Worm (Caenorhabditis elegans): ENCODE data around the gene dmd-4.

The dmd-4 gene

ce11 chrX:14828766-14829165 lies 32.9 kb downstream of the dmd-4 start:
- TF ChIP-seq elt-1 (tag; optimal IDR thresholded peaks at IDR 0.05; ENCODE audit: borderline replicate concordance, insufficient read depth) = no peak
- TF ChIP-seq lin-32 (GFP tag; optimal IDR thresholded peaks at IDR 0.05) = no peak
- TF ChIP-seq elt-3 (tag; optimal IDR thresholded peaks at IDR 0.05) = no peak
- no peak for TF ChIP-seq snpc-4 (tag; optimal IDR thresholded peaks at IDR 0.05)
- TF ChIP-seq hlh-1 (tag; optimal IDR thresholded peaks at IDR 0.05) = no peak
- no peak for TF ChIP-seq mls-2 (tag; optimal IDR thresholded peaks at IDR 0.05)

- TF ChIP-seq mep-1 (tag; optimal IDR thresholded peaks at IDR 0.05) (peak; percentile 43), drap-1 (GFP tag; optimal IDR thresholded peaks at IDR 0.05) (no peak), ztf-11 (tag; optimal IDR thresholded peaks at IDR 0.05) (no peak), ceh-43 (GFP tag; optimal IDR thresholded peaks at IDR 0.05) (no peak), nhr-237 (tag; optimal IDR thresholded peaks at IDR 0.05) (peak; percentile 50), nhr-12 (tag; optimal IDR thresholded peaks at IDR 0.05) (no peak), blmp-1 (tag; optimal IDR thresholded peaks at IDR 0.05) (no peak), ceh-39 (tag; optimal IDR thresholded peaks at IDR 0.05) (peak; percentile 69), ceh-83 (GFP tag; optimal IDR thresholded peaks at IDR 0.05) (no peak), mls-2 (tag; optimal IDR thresholded peaks at IDR 0.05) (no peak), mab-5 (tag; optimal IDR thresholded peaks at IDR 0.05) (no peak), snpc-4 (tag; optimal IDR thresholded peaks at IDR 0.05) (no peak), sem-2 (GFP tag; optimal IDR thresholded peaks at IDR 0.05) (no peak), pha-4 (tag; optimal IDR thresholded peaks at IDR 0.05) (no peak), lsy-2 (tag; optimal IDR thresholded peaks at IDR 0.05) (peak; percentile 10), unc-120 (tag; optimal IDR thresholded peaks at IDR 0.05; ENCODE audit: poor library complexity, severe bottlenecking) (no peak), tbx-8 (GFP tag; optimal IDR thresholded peaks at IDR 0.05) (no peak), nhr-28 (tag; optimal IDR thresholded peaks at IDR 0.05) (no peak), zip-8 (tag; optimal IDR thresholded peaks at IDR 0.05) (no peak), unc-39 (tag; optimal IDR thresholded peaks at IDR 0.05) (no peak), elt-3 (tag; optimal IDR thresholded peaks at IDR 0.05) (peak; percentile 40), M03D4.4 (tag; optimal IDR thresholded peaks at IDR 0.05) (no peak), bed-3 (GFP tag; optimal IDR thresholded peaks at IDR 0.05) (no peak), sptf-1 (tag; optimal IDR thresholded peaks at IDR 0.05) (peak; percentile 46), nhr-2 (tag; optimal IDR thresholded peaks at IDR 0.05) (peak; percentile 45), flh-1 (GFP tag; optimal IDR thresholded peaks at IDR 0.05) (no peak), ces-1 (GFP tag; optimal IDR thresholded peaks at IDR 0.05) (peak; percentile 63), cnd-1 (tag; optimal IDR thresholded peaks at IDR 0.05) (no peak), unc-62 (GFP tag; optimal IDR thresholded peaks at IDR 0.05) (peak; percentile 17), hlh-1 (tag; optimal IDR thresholded peaks at IDR 0.05) (peak; percentile 78), lin-32 (GFP tag; optimal IDR thresholded peaks at IDR 0.05) (no peak), nhr-76 (tag; optimal IDR thresholded peaks at IDR 0.05) (no peak)
Measured at ce11 chrX:14824490-14825050, 37.1 kb downstream of the dmd-4 start, which contains the start of gene mbk-1. mbk-1 (minus strand) TSS chrX:14824540.

- TF ChIP-seq ceh-43 (GFP tag; optimal IDR thresholded peaks at IDR 0.05) (no peak), ces-1 (GFP tag; optimal IDR thresholded peaks at IDR 0.05) (no peak), M03D4.4 (tag; optimal IDR thresholded peaks at IDR 0.05) (no peak), zip-8 (tag; optimal IDR thresholded peaks at IDR 0.05) (no peak), unc-120 (tag; optimal IDR thresholded peaks at IDR 0.05; ENCODE audit: poor library complexity, severe bottlenecking) (no peak), lin-32 (GFP tag; optimal IDR thresholded peaks at IDR 0.05) (no peak), nhr-76 (tag; optimal IDR thresholded peaks at IDR 0.05) (no peak), bed-3 (GFP tag; optimal IDR thresholded peaks at IDR 0.05) (no peak), lsy-2 (tag; optimal IDR thresholded peaks at IDR 0.05) (no peak), drap-1 (GFP tag; optimal IDR thresholded peaks at IDR 0.05) (no peak), lin-13 (tag; optimal IDR thresholded peaks at IDR 0.05) (no peak), nhr-237 (tag; optimal IDR thresholded peaks at IDR 0.05) (no peak), cnd-1 (tag; optimal IDR thresholded peaks at IDR 0.05) (no peak)
Measured at ce11 chrX:14819495-14819894, 42.2 kb downstream of the dmd-4 start.
